Worm (Caenorhabditis elegans) whole organism, midembryonic: ENCODE measurements around the gene nhr-111.

Source experiments
- T22C8.4 ChIP-seq: fragments of 200-800 bp; sonication (Bioruptor generic); IDR thresholded peaks from 2 replicates; pipeline ENCODE4 v1.3.6; 2022; ENCODE audit warnings: missing genetic modification characterization, missing compliant biosample characterization
- klf-2 ChIP-seq: fragments of 200-800 bp; sonication (Bioruptor generic); conservative IDR thresholded peaks from 2 replicates; pipeline ENCODE4 v1.3.6; 2022; ENCODE audit warnings: missing genetic modification reagents, missing genetic modification characterization, missing compliant biosample characterization
- med-1 ChIP-seq: sonication (generic microtip); optimal IDR thresholded peaks from 2 replicates; lab custom pipeline; 2017; ENCODE audit warnings: missing genetic modification characterization, mild to moderate bottlenecking, missing compliant biosample characterization, antibody characterized with exemption, missing genetic modification reagents; ENCODE audit not compliant: insufficient read depth

nhr-111 gene

ce11 chrV:16075250-16075709 lies 49.4 kb downstream of the nhr-111 start, which contains the start of the genes F14H3.12 and srj-29:
Gene F14H3.12, minus strand, starts transcription at chrV:16075323.
Gene srj-29, plus strand, starts transcription at chrV:16075659.
- no peak for TF ChIP-seq T22C8.4 (GFP tag; lab: Robert Waterston, UW)
- no peak for TF ChIP-seq med-1
- TF ChIP-seq klf-2 = no peak

DNA sequence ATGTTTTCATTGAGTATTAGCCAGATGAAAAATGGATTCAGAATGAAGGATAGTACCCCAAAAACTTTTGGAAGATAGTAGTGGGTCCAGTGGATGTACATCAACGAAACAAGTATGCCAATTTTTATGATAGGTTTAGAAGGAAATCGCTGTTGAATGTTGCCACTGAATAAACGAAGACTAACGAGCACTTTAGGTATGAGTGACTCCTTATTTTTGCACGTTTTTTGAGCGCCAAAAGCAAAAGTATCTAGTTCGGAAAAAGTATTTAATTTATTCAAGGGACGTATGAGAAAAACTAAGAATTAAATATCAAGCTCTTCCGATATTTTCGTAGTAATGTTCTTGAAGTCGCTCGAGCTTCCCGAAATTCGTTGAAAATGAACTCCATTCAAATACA lies 50.8 kb downstream of the nhr-111 start, which contains the start of gene srj-10:
Gene srj-10 (minus strand): TSS at position 101 of the 400 bp plus-strand sequence.
- TF ChIP-seq med-1 = no peak
